Fruit fly (Drosophila melanogaster) whole organism, embryonic: ENCODE data around the gene CG32706.

Source experiments
- Blimp-1 ChIP-seq: fragments of 200-800 bp; sonication (Bioruptor generic); optimal IDR thresholded peaks from 3 replicates; lab custom pipeline; 2018; ENCODE audit warnings: missing biosample characterization, missing genetic modification characterization, mild to moderate bottlenecking, moderate library complexity, missing genetic modification reagents
- CG10147 ChIP-seq: fragments of 200-800 bp; sonication (Bioruptor generic); optimal IDR thresholded peaks from 2 replicates; lab custom pipeline; 2019; ENCODE audit warnings: missing biosample characterization, mild to moderate bottlenecking, missing genetic modification characterization, moderate library complexity
- CG10543 ChIP-seq: fragments of 200-800 bp; sonication (Bioruptor generic); optimal IDR thresholded peaks from 3 replicates; lab custom pipeline; 2017; ENCODE audit warnings: missing biosample characterization, mild to moderate bottlenecking, missing genetic modification characterization, moderate library complexity
- CG1233 ChIP-seq: fragments of 200-800 bp; sonication (Bioruptor generic); optimal IDR thresholded peaks from 4 replicates; lab custom pipeline; 2018; ENCODE audit warnings: missing biosample characterization, mild to moderate bottlenecking, missing genetic modification characterization
- CG13624 ChIP-seq: fragments of 200-800 bp; sonication (Bioruptor generic); optimal IDR thresholded peaks from 2 replicates; lab custom pipeline; 2016; ENCODE audit warnings: missing biosample characterization, missing genetic modification characterization
- CG18599 ChIP-seq: fragments of 200-800 bp; sonication (Bioruptor generic); optimal IDR thresholded peaks from 3 replicates; lab custom pipeline; 2017; ENCODE audit warnings: missing biosample characterization, missing genetic modification characterization, mild to moderate bottlenecking, moderate library complexity, missing genetic modification reagents
- CG2120 ChIP-seq: fragments of 200-800 bp; sonication (Bioruptor generic); optimal IDR thresholded peaks from 3 replicates; lab custom pipeline; 2016; ENCODE audit warnings: missing biosample characterization, missing genetic modification characterization
- CG30403 ChIP-seq: fragments of 200-800 bp; sonication (Bioruptor generic); optimal IDR thresholded peaks from 3 replicates; lab custom pipeline; 2016; ENCODE audit warnings: missing biosample characterization, missing genetic modification characterization
- CG33557 ChIP-seq: fragments of 200-800 bp; sonication (Bioruptor generic); optimal IDR thresholded peaks from 2 replicates; lab custom pipeline; 2019; ENCODE audit warnings: missing biosample characterization, mild to moderate bottlenecking, missing genetic modification characterization, moderate library complexity
- CG6272 ChIP-seq: fragments of 200-800 bp; sonication (Bioruptor generic); IDR thresholded peaks from 2 replicates; pipeline ENCODE4 v1.3.6; 2022; ENCODE audit warnings: missing biosample characterization, missing genetic modification characterization
- CG8359 ChIP-seq: fragments of 200-800 bp; sonication (Bioruptor generic); optimal IDR thresholded peaks from 2 replicates; lab custom pipeline; 2017; ENCODE audit warnings: missing biosample characterization, mild to moderate bottlenecking, missing genetic modification characterization, borderline replicate concordance
- Deaf1 ChIP-seq: fragments of 200-800 bp; optimal IDR thresholded peaks from 3 replicates; lab custom pipeline; 2019; ENCODE audit warnings: missing biosample characterization, mild to moderate bottlenecking, missing genetic modification characterization, moderate library complexity
- Dfd ChIP-seq, 2 experiments: fragments of >200 bp; optimal IDR thresholded peaks; 2 replicates each; lab custom pipeline; 2017; ENCODE audit warnings: missing biosample characterization in 2 of 2, missing genetic modification characterization in 2 of 2
- Dp ChIP-seq: fragments of 200-800 bp; sonication (Bioruptor generic); optimal IDR thresholded peaks from 2 replicates; lab custom pipeline; 2018; ENCODE audit warnings: missing biosample characterization, mild to moderate bottlenecking, missing genetic modification characterization, moderate library complexity
- Fer1 ChIP-seq: fragments of 200-800 bp; sonication (Bioruptor generic); optimal IDR thresholded peaks from 2 replicates; lab custom pipeline; 2017; ENCODE audit warnings: missing biosample characterization, mild to moderate bottlenecking, missing genetic modification characterization
- HLH3B ChIP-seq: fragments of 200-800 bp; sonication (Bioruptor generic); IDR thresholded peaks from 2 replicates; pipeline ENCODE4 v1.3.6; 2022; ENCODE audit warnings: missing biosample characterization, missing genetic modification characterization
- Hmx ChIP-seq: fragments of 200-800 bp; sonication (Bioruptor generic); optimal IDR thresholded peaks from 2 replicates; lab custom pipeline; 2016; ENCODE audit warnings: missing biosample characterization, missing genetic modification characterization
- Jarid2 ChIP-seq: fragments of 200-800 bp; sonication (Bioruptor generic); optimal IDR thresholded peaks from 3 replicates; lab custom pipeline; 2017; ENCODE audit warnings: mild to moderate bottlenecking, missing biosample characterization, missing genetic modification reagents, missing genetic modification characterization
- Med ChIP-seq: fragments of 200-800 bp; sonication (Bioruptor generic); peaks from one replicate; lab custom pipeline; 2016; ENCODE audit warnings: missing biosample characterization, missing genetic modification characterization, mild to moderate bottlenecking, inconsistent platforms, moderate library complexity
- Neu2 ChIP-seq: fragments of 200-800 bp; sonication (Bioruptor generic); optimal IDR thresholded peaks from 3 replicates; lab custom pipeline; 2016; ENCODE audit warnings: missing biosample characterization, missing genetic modification characterization, borderline replicate concordance
- Nf-YB ChIP-seq: fragments of 200-800 bp; sonication (Bioruptor generic); optimal IDR thresholded peaks from 3 replicates; lab custom pipeline; 2019; ENCODE audit warnings: missing biosample characterization, mild to moderate bottlenecking, missing genetic modification characterization, moderate library complexity
- Rx ChIP-seq: fragments of 200-800 bp; sonication (Bioruptor generic); IDR thresholded peaks from 2 replicates; pipeline ENCODE4 v1.3.6; 2022; ENCODE audit warnings: missing biosample characterization, missing genetic modification characterization
- Scr ChIP-seq: fragments of 200-800 bp; sonication (Bioruptor generic); IDR thresholded peaks from 2 replicates; pipeline ENCODE4 v1.3.6; 2022; ENCODE audit warnings: missing biosample characterization, missing genetic modification characterization; ENCODE audit not compliant: partially characterized antibody
- Sin3A ChIP-seq: fragments of >200 bp; optimal IDR thresholded peaks from 2 replicates; lab custom pipeline; 2018
- Sox102F ChIP-seq: fragments of 200-800 bp; sonication (Bioruptor generic); optimal IDR thresholded peaks from 2 replicates; lab custom pipeline; 2018; ENCODE audit warnings: missing biosample characterization, mild to moderate bottlenecking, missing genetic modification characterization, moderate library complexity
- az2 ChIP-seq: fragments of 200-800 bp; sonication (Bioruptor generic); optimal IDR thresholded peaks from 3 replicates; lab custom pipeline; 2016; ENCODE audit warnings: missing biosample characterization, missing genetic modification characterization
- corto ChIP-seq: fragments of 200-800 bp; sonication (Bioruptor generic); optimal IDR thresholded peaks from 2 replicates; lab custom pipeline; 2016; ENCODE audit warnings: missing biosample characterization, mild to moderate bottlenecking, missing genetic modification characterization, moderate library complexity
- dpn ChIP-seq, 2 experiments: fragments of 200-800 bp; sonication (Bioruptor generic); optimal IDR thresholded peaks; 3 replicates each; lab custom pipeline; 2016; ENCODE audit warnings: missing biosample characterization in 2 of 2, missing genetic modification characterization in 2 of 2
- emc ChIP-seq: fragments of 200-800 bp; sonication (Bioruptor generic); optimal IDR thresholded peaks from 2 replicates; lab custom pipeline; 2016; ENCODE audit warnings: missing biosample characterization, missing genetic modification characterization
- ewg ChIP-seq: fragments of 200-800 bp; sonication (Bioruptor generic); optimal IDR thresholded peaks from 3 replicates; lab custom pipeline; 2017; ENCODE audit warnings: mild to moderate bottlenecking, missing biosample characterization, missing genetic modification reagents, missing genetic modification characterization
- exex ChIP-seq: fragments of 200-800 bp; sonication (Bioruptor generic); optimal IDR thresholded peaks from 4 replicates; lab custom pipeline; 2018; ENCODE audit warnings: missing biosample characterization, mild to moderate bottlenecking, missing genetic modification characterization, moderate library complexity
- fd102C ChIP-seq: fragments of 200-800 bp; sonication (Bioruptor generic); optimal IDR thresholded peaks from 2 replicates; lab custom pipeline; 2018; ENCODE audit warnings: missing biosample characterization, mild to moderate bottlenecking, missing genetic modification characterization, moderate library complexity
- fd96Cb ChIP-seq: fragments of 200-800 bp; sonication (Bioruptor generic); optimal IDR thresholded peaks from 2 replicates; lab custom pipeline; 2018; ENCODE audit warnings: missing biosample characterization, mild to moderate bottlenecking, missing genetic modification characterization, moderate library complexity
- gcm ChIP-seq: fragments of 200-800 bp; sonication (Bioruptor generic); optimal IDR thresholded peaks from 2 replicates; lab custom pipeline; 2019; ENCODE audit warnings: missing biosample characterization, mild to moderate bottlenecking, missing genetic modification characterization, moderate library complexity
- grn ChIP-seq: fragments of 200-800 bp; sonication (Bioruptor generic); optimal IDR thresholded peaks from 3 replicates; lab custom pipeline; 2017; ENCODE audit warnings: missing biosample characterization, missing genetic modification characterization
- hkb ChIP-seq, 2 experiments: fragments of 200-800 bp in 1 of 2; fragments of >200 bp in 1 of 2; sonication (Bioruptor generic) in 1 of 2; IDR thresholded peaks in 1 of 2; optimal IDR thresholded peaks in 1 of 2; 2 replicates each; pipeline versions ENCODE4 v1.3.6 to Lab custom; 2017 to 2022; ENCODE audit warnings: missing biosample characterization in 1 of 2, missing genetic modification characterization in 1 of 2
- ind ChIP-seq: fragments of 200-800 bp; sonication (Bioruptor generic); optimal IDR thresholded peaks from 3 replicates; lab custom pipeline; 2016; ENCODE audit warnings: missing biosample characterization, missing genetic modification characterization
- kah ChIP-seq: fragments of 200-800 bp; sonication (Bioruptor generic); optimal IDR thresholded peaks from 2 replicates; lab custom pipeline; 2018; ENCODE audit warnings: missing biosample characterization, mild to moderate bottlenecking, missing genetic modification characterization
- mam ChIP-seq: fragments of 200-800 bp; sonication (Bioruptor generic); optimal IDR thresholded peaks from 3 replicates; lab custom pipeline; 2016; ENCODE audit warnings: missing biosample characterization, missing genetic modification characterization
- nmo ChIP-seq: fragments of 200-800 bp; sonication (Bioruptor generic); optimal IDR thresholded peaks from 2 replicates; lab custom pipeline; 2018; ENCODE audit warnings: missing biosample characterization, mild to moderate bottlenecking, missing genetic modification characterization, moderate library complexity
- odd ChIP-seq: fragments of 200-800 bp; sonication (Bioruptor generic); optimal IDR thresholded peaks from 2 replicates; lab custom pipeline; 2017; ENCODE audit warnings: missing biosample characterization, mild to moderate bottlenecking, missing genetic modification characterization
- otp ChIP-seq: fragments of 200-800 bp; sonication (Bioruptor generic); IDR thresholded peaks from 3 replicates; pipeline ENCODE4, ENCODE4 v1.3.6; 2022; ENCODE audit warnings: missing biosample characterization, missing genetic modification characterization
- pnt ChIP-seq: fragments of 200-800 bp; sonication (Bioruptor generic); optimal IDR thresholded peaks from 3 replicates; lab custom pipeline; 2016; ENCODE audit warnings: missing biosample characterization, missing genetic modification characterization
- slou ChIP-seq: fragments of 200-800 bp; sonication (Bioruptor generic); optimal IDR thresholded peaks from 3 replicates; lab custom pipeline; 2016; ENCODE audit warnings: missing biosample characterization, missing genetic modification characterization
- sna ChIP-seq: fragments of 200-800 bp; sonication (Bioruptor generic); IDR thresholded peaks from 2 replicates; pipeline ENCODE4 v1.3.6; 2022; ENCODE audit warnings: missing biosample characterization, missing genetic modification characterization; ENCODE audit not compliant: partially characterized antibody
- tgo ChIP-seq: fragments of 200-800 bp; sonication (Bioruptor generic); IDR thresholded peaks from 3 replicates; pipeline ENCODE4 v1.3.6; 2022; ENCODE audit warnings: missing biosample characterization, missing genetic modification characterization
- wor ChIP-seq: fragments of 200-800 bp; sonication (Bioruptor generic); IDR thresholded peaks from 2 replicates; pipeline ENCODE4 v1.3.6; 2022; ENCODE audit warnings: missing biosample characterization, missing genetic modification characterization
- yki ChIP-seq: fragments of >200 bp; optimal IDR thresholded peaks from 3 replicates; lab custom pipeline; 2018
- zen2 ChIP-seq: fragments of 200-800 bp; sonication (Bioruptor generic); IDR thresholded peaks from 3 replicates; pipeline ENCODE4 v1.3.6; 2022; ENCODE audit warnings: missing biosample characterization, missing genetic modification characterization; ENCODE audit not compliant: partially characterized antibody

CG32706 gene

dm6 chrX:9060078-9060477 lies 26.9 kb upstream of the CG32706 start (continued):
- peak; percentile 76 for TF ChIP-seq tgo (GFP tag; lab: Robert Waterston, UW)
- TF ChIP-seq CG30403 (GFP tag; lab: Kevin White, UChicago) = peak; percentile 75
- peak; percentile 61 for TF ChIP-seq kah (GFP tag; lab: Kevin White, UChicago)
- no peak for TF ChIP-seq grn (GFP tag; lab: Kevin White, UChicago)
- TF ChIP-seq CG2120 (GFP tag; lab: Kevin White, UChicago) = peak; percentile 59
- peak; percentile 73 for TF ChIP-seq az2 (GFP tag; lab: Kevin White, UChicago)
- TF ChIP-seq CG6272 (GFP tag; lab: Robert Waterston, UW) = no peak; the same call in 1 of the 2 replicates
- peak; percentile 62 for TF ChIP-seq wor (GFP tag; lab: Robert Waterston, UW)
- TF ChIP-seq CG1233 (GFP tag; lab: Kevin White, UChicago) = no peak
- peak; percentile 57; the same call in 1 of the 3 replicates for TF ChIP-seq otp (GFP tag; lab: Robert Waterston, UW)
- no peak for TF ChIP-seq CG8359 (GFP tag; lab: Kevin White, UChicago)
- no peak for TF ChIP-seq Scr (GFP tag; lab: Robert Waterston, UW)
- TF ChIP-seq CG33557 (GFP tag; lab: Kevin White, UChicago) = no peak
- no peak for TF ChIP-seq hkb (optimal IDR thresholded peaks at IDR 0.05; lab: Kevin White, UChicago)
- TF ChIP-seq hkb (GFP tag; IDR thresholded peaks at IDR 0.05; lab: Robert Waterston, UW) = peak; percentile 87
- TF ChIP-seq CG10543 = no peak
- no peak for TF ChIP-seq fd102C (GFP tag; lab: Kevin White, UChicago)
- no peak for TF ChIP-seq emc (GFP tag; lab: Kevin White, UChicago)
- TF ChIP-seq corto = peak; percentile 50
- no peak for TF ChIP-seq Neu2 (GFP tag; lab: Kevin White, UChicago)
- peak; percentile 65 for TF ChIP-seq ewg (GFP tag; lab: Kevin White, UChicago)
- TF ChIP-seq Med (GFP tag; lab: Kevin White, UChicago) = peak; percentile 89
- TF ChIP-seq sna (GFP tag; lab: Robert Waterston, UW) = no peak
- TF ChIP-seq fd96Cb (tag; lab: Kevin White, UChicago) = peak; percentile 80
- TF ChIP-seq Hmx (GFP tag; lab: Kevin White, UChicago) = no peak
- peak; percentile 41 for TF ChIP-seq mam (GFP tag; lab: Kevin White, UChicago)
- TF ChIP-seq yki (lab: Kevin White, UChicago) = no peak
- no peak for TF ChIP-seq Dfd (GFP tag; optimal IDR thresholded peaks at IDR 0.05; lab: Kevin White, UChicago)
- peak; percentile 48 for TF ChIP-seq pnt
- TF ChIP-seq ind = peak; percentile 61
- no peak for TF ChIP-seq exex (tag; lab: Kevin White, UChicago)
- no peak for TF ChIP-seq Dp
- no peak for TF ChIP-seq Rx (GFP tag; lab: Robert Waterston, UW)
- TF ChIP-seq nmo (GFP tag; lab: Kevin White, UChicago) = peak; percentile 57
- TF ChIP-seq odd = peak; percentile 69
- no peak for TF ChIP-seq Deaf1 (tag; lab: Kevin White, UChicago)
- no peak for TF ChIP-seq Sin3A (lab: Kevin White, UChicago)
- TF ChIP-seq gcm = peak; percentile 79
- peak; percentile 89 for TF ChIP-seq Sox102F (GFP tag; lab: Kevin White, UChicago)
- no peak for TF ChIP-seq zen2
- TF ChIP-seq slou = no peak
- peak; percentile 17 for TF ChIP-seq CG13624 (GFP tag; lab: Kevin White, UChicago)
- peak; percentile 67 for TF ChIP-seq CG10147 (GFP tag; lab: Kevin White, UChicago)
- TF ChIP-seq dpn (GFP tag; optimal IDR thresholded peaks at IDR 0.05; lab: Kevin White, UChicago) = peak; percentile 44 to 74
- TF ChIP-seq Jarid2 (GFP tag; lab: Kevin White, UChicago) = peak; percentile 19
- TF ChIP-seq Fer1 = no peak
- peak; percentile 56 for TF ChIP-seq Nf-YB (GFP tag; lab: Kevin White, UChicago)
- TF ChIP-seq CG18599 (GFP tag; lab: Kevin White, UChicago) = peak; percentile 79
- peak; percentile 81 for TF ChIP-seq HLH3B (GFP tag; lab: Robert Waterston, UW)
- peak; percentile 80 for TF ChIP-seq Blimp-1 (GFP tag; lab: Kevin White, UChicago)
- TF ChIP-seq, all 482 proteins: peak for 275
